Worm (Caenorhabditis elegans) whole organism, L4 larva: ENCODE data around the gene C25F9.8.

Experiments
- D1046.2 ChIP-seq: fragments of 200-800 bp; sonication (Bioruptor generic); IDR thresholded peaks from 2 replicates; pipeline ENCODE4 v1.3.6; 2022; ENCODE audit warnings: missing genetic modification characterization, missing compliant biosample characterization
- F26F4.8 ChIP-seq: fragments of 200-800 bp; sonication (Bioruptor generic); conservative IDR thresholded peaks from 2 replicates; pipeline ENCODE4 v1.3.6; 2022; ENCODE audit warnings: missing genetic modification characterization, missing compliant biosample characterization
- T26A8.4 ChIP-seq: fragments of 200-800 bp; sonication (Bioruptor generic); IDR thresholded peaks from 2 replicates; pipeline ENCODE4 v1.3.6; 2022; ENCODE audit warnings: missing genetic modification characterization, missing compliant biosample characterization
- Y48G9A.11 ChIP-seq: fragments of 200-800 bp; sonication (Bioruptor generic); IDR thresholded peaks from 2 replicates; pipeline ENCODE4 v1.3.6; 2022; ENCODE audit warnings: missing genetic modification reagents, missing genetic modification characterization, missing compliant biosample characterization
- Y75B8A.6 ChIP-seq: fragments of 200-800 bp; sonication (Bioruptor generic); IDR thresholded peaks from 2 replicates; pipeline ENCODE4 v1.3.6; 2022; ENCODE audit warnings: missing genetic modification reagents, missing genetic modification characterization, missing compliant biosample characterization
- aha-1 ChIP-seq: fragments of 150-350 bp; peaks from one replicate; lab custom pipeline; 2014; ENCODE audit warnings: missing biosample characterization, missing genetic modification characterization
- ama-1 ChIP-seq: fragments of 150-350 bp; optimal IDR thresholded peaks from 2 replicates; lab custom pipeline; 2014; ENCODE audit warnings: inconsistent platforms, mixed read lengths
- attf-4 ChIP-seq: sonication (generic microtip); optimal IDR thresholded peaks from 3 replicates; lab custom pipeline; 2017; ENCODE audit warnings: missing biosample characterization, missing genetic modification characterization
- ceh-20 ChIP-seq: fragments of 200-800 bp; sonication (Bioruptor generic); IDR thresholded peaks from 2 replicates; pipeline ENCODE4 v1.3.6; 2022; ENCODE audit warnings: missing genetic modification reagents, missing genetic modification characterization, missing compliant biosample characterization
- ceh-32 ChIP-seq: sonication (generic microtip); optimal IDR thresholded peaks from 2 replicates; lab custom pipeline; 2016; ENCODE audit warnings: mild to moderate bottlenecking, missing genetic modification characterization, missing compliant biosample characterization; ENCODE audit not compliant: poor library complexity
- ceh-82 ChIP-seq: sonication (generic microtip); optimal IDR thresholded peaks from 2 replicates; lab custom pipeline; 2017; ENCODE audit warnings: missing biosample characterization, missing genetic modification characterization
- ces-1 ChIP-seq: fragments of 150-350 bp; sonication (generic microtip); optimal IDR thresholded peaks from 4 replicates; lab custom pipeline; 2014; ENCODE audit warnings: missing biosample characterization, missing genetic modification reagents, missing genetic modification characterization
- cey-2 ChIP-seq: sonication (generic microtip); optimal IDR thresholded peaks from 3 replicates; lab custom pipeline; 2017; ENCODE audit warnings: missing genetic modification characterization, mild to moderate bottlenecking, missing compliant biosample characterization, antibody characterized with exemption, borderline replicate concordance; ENCODE audit not compliant: insufficient read depth
- daf-12 ChIP-seq: fragments of 150-350 bp; optimal IDR thresholded peaks from 2 replicates; lab custom pipeline; 2014; ENCODE audit warnings: missing biosample characterization, missing genetic modification reagents, missing genetic modification characterization
- daf-8 ChIP-seq: fragments of 200-800 bp; sonication (Bioruptor generic); IDR thresholded peaks from 2 replicates; pipeline ENCODE4 v1.3.6; 2022; ENCODE audit warnings: missing genetic modification characterization, missing compliant biosample characterization
- dmd-6 ChIP-seq: fragments of 200-800 bp; sonication (Bioruptor generic); IDR thresholded peaks from 2 replicates; pipeline ENCODE4 v1.3.6; 2022; ENCODE audit warnings: missing genetic modification reagents, missing genetic modification characterization, missing compliant biosample characterization
- dmd-8 ChIP-seq: fragments of 200-800 bp; sonication (Bioruptor generic); IDR thresholded peaks from 2 replicates; pipeline ENCODE4 v1.3.6; 2022; ENCODE audit warnings: missing genetic modification characterization, missing compliant biosample characterization
- dve-1 ChIP-seq: sonication (generic microtip); optimal IDR thresholded peaks from 2 replicates; lab custom pipeline; 2017; ENCODE audit warnings: antibody characterized with exemption, mild to moderate bottlenecking, missing genetic modification characterization, missing compliant biosample characterization; ENCODE audit not compliant: insufficient read depth
- egl-27 ChIP-seq: sonication (generic microtip); optimal IDR thresholded peaks from 3 replicates; lab custom pipeline; 2017; ENCODE audit warnings: missing biosample characterization, missing genetic modification reagents, missing genetic modification characterization
- fos-1 ChIP-seq: fragments of 150-350 bp; optimal IDR thresholded peaks from 2 replicates; lab custom pipeline; 2014; ENCODE audit warnings: missing biosample characterization, missing genetic modification characterization
- hif-1 ChIP-seq, 2 experiments: sonication (generic microtip); optimal IDR thresholded peaks; 2 replicates each; lab custom pipeline; 2016 to 2017; ENCODE audit warnings: missing compliant biosample characterization in 2 of 2, missing genetic modification characterization in 2 of 2, missing genetic modification reagents in 2 of 2, missing genotype in 2 of 2, mild to moderate bottlenecking in 1 of 2
- hlh-11 ChIP-seq: fragments of 200-800 bp; sonication (Bioruptor generic); optimal IDR thresholded peaks from 2 replicates; lab custom pipeline; 2018; ENCODE audit warnings: mild to moderate bottlenecking, missing genetic modification characterization, missing compliant biosample characterization
- hmg-1.1 ChIP-seq: fragments of 200-800 bp; sonication (Bioruptor generic); IDR thresholded peaks from 2 replicates; pipeline ENCODE4 v1.3.6; 2022; ENCODE audit warnings: missing genetic modification reagents, missing genetic modification characterization, missing compliant biosample characterization
- lin-1 ChIP-seq: fragments of 200-800 bp; sonication (Bioruptor generic); IDR thresholded peaks from 2 replicates; pipeline ENCODE4 v1.3.6; 2022; ENCODE audit warnings: missing genetic modification reagents, missing genetic modification characterization, missing compliant biosample characterization
- lin-13 ChIP-seq: fragments of 150-350 bp; optimal IDR thresholded peaks from 2 replicates; lab custom pipeline; 2014; ENCODE audit warnings: missing biosample characterization, missing genetic modification reagents, missing genetic modification characterization
- lin-29 ChIP-seq: fragments of 200-800 bp; sonication (Bioruptor generic); IDR thresholded peaks from 2 replicates; pipeline ENCODE4 v1.3.6; 2022; ENCODE audit warnings: missing genetic modification reagents, missing genetic modification characterization, missing compliant biosample characterization
- lin-39 ChIP-seq: fragments of 150-350 bp; optimal IDR thresholded peaks from 2 replicates; lab custom pipeline; 2014; ENCODE audit warnings: missing biosample characterization, missing genetic modification reagents, missing genetic modification characterization
- madf-9 ChIP-seq: fragments of 200-800 bp; sonication (Bioruptor generic); conservative IDR thresholded peaks from 2 replicates; pipeline ENCODE4 v1.3.6; 2022; ENCODE audit warnings: missing genetic modification reagents, missing genetic modification characterization, missing compliant biosample characterization
- mdt-29 ChIP-seq: fragments of 200-800 bp; sonication (Bioruptor generic); IDR thresholded peaks from 2 replicates; pipeline ENCODE4 v1.3.6; 2022; ENCODE audit warnings: missing genetic modification reagents, missing genetic modification characterization, missing compliant biosample characterization
- mes-2 ChIP-seq: sonication (generic microtip); optimal IDR thresholded peaks from 2 replicates; lab custom pipeline; 2016; ENCODE audit warnings: missing genotype, mild to moderate bottlenecking, missing genetic modification characterization, missing compliant biosample characterization; ENCODE audit not compliant: poor library complexity, severe bottlenecking
- mxl-2 ChIP-seq: fragments of 200-800 bp; sonication (Bioruptor generic); conservative IDR thresholded peaks from 2 replicates; pipeline ENCODE4 v1.3.6; 2022; ENCODE audit warnings: missing genetic modification reagents, missing genetic modification characterization, missing compliant biosample characterization
- nhr-10 ChIP-seq: fragments of 150-350 bp; optimal IDR thresholded peaks from 2 replicates; lab custom pipeline; 2014; ENCODE audit warnings: missing biosample characterization, missing genetic modification characterization
- nhr-102 ChIP-seq: sonication (generic microtip); optimal IDR thresholded peaks from 2 replicates; lab custom pipeline; 2016; ENCODE audit warnings: mild to moderate bottlenecking, missing genetic modification characterization, moderate library complexity, missing compliant biosample characterization
- nhr-11 ChIP-seq: fragments of 150-350 bp; optimal IDR thresholded peaks from 2 replicates; lab custom pipeline; 2014; ENCODE audit warnings: missing biosample characterization, missing genetic modification characterization
- nhr-28 ChIP-seq: fragments of 150-350 bp; optimal IDR thresholded peaks from 2 replicates; lab custom pipeline; 2014; ENCODE audit warnings: missing biosample characterization, missing genetic modification characterization
- nhr-76 ChIP-seq: fragments of 150-350 bp; optimal IDR thresholded peaks from 2 replicates; lab custom pipeline; 2014; ENCODE audit warnings: missing biosample characterization, missing genetic modification characterization
- nhr-77 ChIP-seq: fragments of 150-350 bp; optimal IDR thresholded peaks from 2 replicates; lab custom pipeline; 2014; ENCODE audit warnings: missing biosample characterization, missing genetic modification characterization
- pha-4 ChIP-seq, 2 experiments: fragments of 150-350 bp in 1 of 2; fragments of 200-800 bp in 1 of 2; sonication (Bioruptor generic) in 1 of 2; IDR thresholded peaks in 1 of 2; optimal IDR thresholded peaks in 1 of 2; 2 replicates each; pipeline versions ENCODE4 v1.3.6 to Lab custom; 2014 to 2022; ENCODE audit warnings: missing genetic modification characterization in 2 of 2, missing genetic modification reagents in 2 of 2, missing biosample characterization in 1 of 2, missing compliant biosample characterization in 1 of 2
- pqm-1 ChIP-seq: sonication (generic microtip); optimal IDR thresholded peaks from 2 replicates; lab custom pipeline; 2017; ENCODE audit warnings: missing biosample characterization, missing genetic modification characterization
- rbr-2 ChIP-seq: sonication (generic microtip); optimal IDR thresholded peaks from 2 replicates; lab custom pipeline; 2016; ENCODE audit warnings: missing genotype, missing genetic modification characterization, missing compliant biosample characterization
- snpc-4 ChIP-seq: fragments of 150-350 bp; optimal IDR thresholded peaks from 2 replicates; lab custom pipeline; 2014; ENCODE audit warnings: missing biosample characterization, missing genetic modification characterization
- spr-1 ChIP-seq: sonication (generic microtip); optimal IDR thresholded peaks from 2 replicates; lab custom pipeline; 2016; ENCODE audit warnings: mild to moderate bottlenecking, missing genetic modification characterization, missing compliant biosample characterization
- tag-97 ChIP-seq: fragments of 200-800 bp; sonication (Bioruptor generic); IDR thresholded peaks from 2 replicates; pipeline ENCODE4 v1.3.6; 2022; ENCODE audit warnings: missing genetic modification characterization, missing compliant biosample characterization
- unc-39 ChIP-seq: sonication (generic microtip); optimal IDR thresholded peaks from 2 replicates; lab custom pipeline; 2017; ENCODE audit warnings: missing biosample characterization, missing genetic modification characterization
- unc-62 ChIP-seq, 3 experiments: fragments of 150-350 bp in 1 of 3; sonication (generic microtip); optimal IDR thresholded peaks in 2 of 3; peaks in 1 of 3; 1 replicate in 1 of 3; 2 replicates in 2 of 3; lab custom pipeline; 2014 to 2017; ENCODE audit warnings: missing biosample characterization in 3 of 3, missing genetic modification characterization in 3 of 3, missing genetic modification reagents in 3 of 3, missing genotype in 1 of 3
- zip-2 ChIP-seq: fragments of 150-350 bp; optimal IDR thresholded peaks from 2 replicates; lab custom pipeline; 2014; ENCODE audit warnings: missing biosample characterization, missing genetic modification characterization
- ztf-7 ChIP-seq: fragments of 150-350 bp; optimal IDR thresholded peaks from 2 replicates; lab custom pipeline; 2014; ENCODE audit warnings: missing biosample characterization, missing genetic modification characterization

Gene C25F9.8

DNA sequence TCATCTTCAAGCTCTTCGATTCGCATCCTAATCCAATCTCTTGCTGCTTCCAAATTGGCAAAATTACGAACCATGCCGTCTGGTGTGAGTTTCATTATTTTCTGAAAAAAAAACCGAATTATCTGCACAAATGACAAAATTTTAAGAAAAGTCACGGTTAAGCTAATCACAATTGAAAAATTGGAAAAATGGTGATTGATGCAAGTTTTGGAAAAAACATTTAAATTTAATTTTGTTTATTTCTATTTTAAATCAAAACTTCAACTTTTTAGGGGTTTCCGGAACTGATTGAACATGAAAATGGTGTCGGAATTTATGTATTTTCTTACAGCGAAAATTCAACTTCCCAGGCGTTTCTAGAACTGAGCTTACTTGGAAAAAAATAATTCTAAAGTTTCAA lies 8.0 kb downstream of the C25F9.8 start, which contains the start of gene C25F9.12:
Gene C25F9.12, minus strand, starts transcription at position 101 of the 400 bp plus-strand sequence.
- TF ChIP-seq mxl-2: no peak
- TF ChIP-seq spr-1 (tag; lab: Kevin White, UChicago): no peak
- TF ChIP-seq dve-1 (tag; lab: Kevin White, UChicago): no peak
- no peak for TF ChIP-seq hlh-11 (tag; lab: Kevin White, UChicago)
- no peak for TF ChIP-seq hif-1 (tag; optimal IDR thresholded peaks at IDR 0.05; lab: Kevin White, UChicago)
- TF ChIP-seq ztf-7: no peak
- no peak for TF ChIP-seq pha-4 (GFP tag; IDR thresholded peaks at IDR 0.05; lab: Robert Waterston, UW)
- TF ChIP-seq pha-4 (tag; optimal IDR thresholded peaks at IDR 0.05; lab: Kevin White, UChicago): no peak
- TF ChIP-seq lin-1 (GFP tag; lab: Robert Waterston, UW): no peak

DNA sequence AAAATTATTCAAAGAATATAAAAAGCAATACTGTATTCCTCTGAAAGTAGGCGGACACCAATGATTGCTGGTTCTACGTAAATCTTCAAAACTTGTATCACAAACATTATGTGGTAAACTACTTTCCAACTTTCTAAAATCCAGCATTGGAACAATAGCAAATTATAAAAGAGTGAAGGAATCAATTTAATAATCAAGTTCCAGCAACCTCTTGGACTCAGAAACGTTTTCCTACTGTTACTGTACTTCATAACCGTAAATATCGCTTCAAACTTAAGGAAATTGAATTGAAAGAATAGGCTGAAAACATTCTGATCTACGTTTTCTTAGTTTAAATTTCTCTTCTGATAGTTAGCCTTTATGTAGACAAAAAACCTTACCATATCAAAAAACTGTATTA lies 8.8 kb downstream of the C25F9.8 start:
- peak; percentile 60 for TF ChIP-seq aha-1
- no peak for TF ChIP-seq lin-39 (tag; lab: Kevin White, UChicago)

DNA sequence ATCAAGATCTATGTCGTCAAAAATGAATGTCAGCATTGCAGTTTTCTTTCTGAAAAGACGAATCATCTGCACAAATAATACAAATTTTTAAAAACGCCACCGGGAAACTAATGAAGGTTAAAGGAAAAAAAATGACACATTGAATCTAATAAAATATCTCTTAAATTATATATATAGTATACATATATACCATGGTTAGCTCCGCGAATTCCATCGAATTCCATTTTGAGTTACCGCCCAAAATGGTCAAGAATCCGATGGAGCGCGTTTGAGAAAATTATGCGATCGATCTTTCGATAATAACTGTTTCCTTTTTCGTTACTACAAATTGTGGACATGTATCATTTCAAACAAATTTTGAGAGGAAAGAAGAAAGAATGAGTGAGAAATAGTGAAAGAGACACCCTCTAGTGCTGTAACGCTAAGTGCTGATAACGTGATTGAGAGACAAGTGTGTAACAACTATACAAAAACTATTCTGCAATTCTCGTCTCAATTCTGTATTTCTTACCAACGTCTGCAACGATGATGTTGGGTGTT lies 10.5 kb downstream of the C25F9.8 start, which contains the start of the genes C25F9.6 and C25F9.10:
Gene C25F9.6, minus strand, starts transcription at position 51 of the 540 bp plus-strand sequence.
Gene C25F9.10, plus strand, starts transcription at position 454 of the 540 bp plus-strand sequence.
- no peak for TF ChIP-seq fos-1
- peak; percentile 55 for TF ChIP-seq dmd-6 (GFP tag; lab: Robert Waterston, UW)
- TF ChIP-seq snpc-4 (tag; lab: Kevin White, UChicago): no peak
- TF ChIP-seq ceh-20 (GFP tag; lab: Robert Waterston, UW): no peak
- TF ChIP-seq ama-1 (lab: Kevin White, UChicago): no peak
- TF ChIP-seq nhr-11 (tag; lab: Kevin White, UChicago): no peak
- peak; percentile 39 for TF ChIP-seq aha-1
- no peak for TF ChIP-seq ceh-32 (tag; lab: Kevin White, UChicago)
- TF ChIP-seq Y48G9A.11 (GFP tag; lab: Robert Waterston, UW): no peak
- TF ChIP-seq nhr-77 (tag; lab: Kevin White, UChicago): no peak
- no peak for TF ChIP-seq nhr-102 (tag; lab: Kevin White, UChicago)
- TF ChIP-seq hlh-11 (tag; lab: Kevin White, UChicago): peak; percentile 28
- TF ChIP-seq dmd-8 (GFP tag; lab: Robert Waterston, UW): no peak
- no peak for TF ChIP-seq ztf-7
- TF ChIP-seq hmg-1.1: no peak
- no peak for TF ChIP-seq cey-2 (tag; lab: Kevin White, UChicago)
- TF ChIP-seq lin-13 (GFP tag; lab: Kevin White, UChicago): no peak
- no peak for TF ChIP-seq ceh-82 (tag; lab: Kevin White, UChicago)
- no peak for TF ChIP-seq nhr-10 (tag; lab: Kevin White, UChicago)
- TF ChIP-seq lin-29 (GFP tag; lab: Robert Waterston, UW): no peak
- TF ChIP-seq rbr-2 (tag; lab: Kevin White, UChicago): no peak
- TF ChIP-seq Y75B8A.6: no peak
- no peak for TF ChIP-seq mes-2 (tag; lab: Kevin White, UChicago)
- TF ChIP-seq D1046.2 (GFP tag; lab: Robert Waterston, UW): no peak
- no peak for TF ChIP-seq ces-1
- TF ChIP-seq T26A8.4 (GFP tag; lab: Robert Waterston, UW): no peak
- TF ChIP-seq egl-27: no peak
- no peak for TF ChIP-seq mdt-29 (GFP tag; lab: Robert Waterston, UW)
- TF ChIP-seq unc-39 (tag; lab: Kevin White, UChicago): no peak
- TF ChIP-seq zip-2: no peak
- TF ChIP-seq daf-8: no peak
- peak in 1 of 2 experiments; percentile 2 for TF ChIP-seq unc-62 (GFP tag; optimal IDR thresholded peaks at IDR 0.05 in 1 of 2; lab: Kevin White, UChicago)
- no peak for TF ChIP-seq unc-62 (tag; optimal IDR thresholded peaks at IDR 0.05; lab: Kevin White, UChicago)
- peak; percentile 63 for TF ChIP-seq nhr-28
- TF ChIP-seq nhr-76: no peak
- TF ChIP-seq madf-9: no peak
- TF ChIP-seq F26F4.8 (GFP tag; lab: Robert Waterston, UW): no peak
- TF ChIP-seq tag-97 (GFP tag; lab: Robert Waterston, UW): no peak
- TF ChIP-seq daf-12 (tag; lab: Kevin White, UChicago): no peak
- peak; percentile 62 for TF ChIP-seq pqm-1 (tag; lab: Kevin White, UChicago)
- no peak for TF ChIP-seq attf-4 (tag; lab: Kevin White, UChicago)
- peak; percentile 18 for TF ChIP-seq dve-1 (tag; lab: Kevin White, UChicago)
